Fruit fly (Drosophila melanogaster) whole organism, embryonic: ENCODE results near the gene CG9150.

Experiments
- CG11723 ChIP-seq: fragments of 200-800 bp; sonication (Bioruptor generic); optimal IDR thresholded peaks from 2 replicates; lab custom pipeline; 2017; ENCODE audit warnings: missing biosample characterization, mild to moderate bottlenecking, missing genetic modification characterization
- CG7987 ChIP-seq: fragments of 200-800 bp; sonication (Bioruptor generic); optimal IDR thresholded peaks from 2 replicates; lab custom pipeline; 2018; ENCODE audit warnings: missing biosample characterization, mild to moderate bottlenecking, missing genetic modification characterization, moderate library complexity
- H15 ChIP-seq: fragments of 200-800 bp; sonication (Bioruptor generic); IDR thresholded peaks from 3 replicates; pipeline ENCODE4 v1.3.6; 2022; ENCODE audit warnings: missing biosample characterization, missing genetic modification characterization
- HmgD ChIP-seq: fragments of 200-800 bp; sonication (Bioruptor generic); optimal IDR thresholded peaks from 3 replicates; lab custom pipeline; 2016; ENCODE audit warnings: missing biosample characterization, missing genetic modification characterization
- NC2β ChIP-seq: fragments of 200-800 bp; sonication (Bioruptor generic); optimal IDR thresholded peaks from 2 replicates; lab custom pipeline; 2016; ENCODE audit warnings: missing biosample characterization, missing genetic modification characterization
- PHDP ChIP-seq: fragments of 200-800 bp; sonication (Bioruptor generic); optimal IDR thresholded peaks from 3 replicates; lab custom pipeline; 2018; ENCODE audit warnings: missing biosample characterization, mild to moderate bottlenecking, missing genetic modification characterization, moderate library complexity
- chn ChIP-seq: fragments of 200-800 bp; sonication (Bioruptor generic); optimal IDR thresholded peaks from 2 replicates; lab custom pipeline; 2016; ENCODE audit warnings: missing biosample characterization, missing genetic modification characterization
- ranshi ChIP-seq: fragments of 200-800 bp; sonication (Bioruptor generic); IDR thresholded peaks from 2 replicates; pipeline ENCODE4 v1.3.6; 2022; ENCODE audit warnings: missing biosample characterization, missing genetic modification characterization
- zen2 ChIP-seq: fragments of 200-800 bp; sonication (Bioruptor generic); IDR thresholded peaks from 3 replicates; pipeline ENCODE4 v1.3.6; 2022; ENCODE audit warnings: missing biosample characterization, missing genetic modification characterization; ENCODE audit not compliant: partially characterized antibody

dm6 chr2L:6084694-6085093 is 16.3 kb upstream of the CG9150 start:
- TF ChIP-seq HmgD (GFP tag; lab: Kevin White, UChicago) (no peak), zen2 (GFP tag; lab: Robert Waterston, UW) (no peak), CG11723 (GFP tag; lab: Kevin White, UChicago) (no peak), CG7987 (GFP tag; lab: Kevin White, UChicago) (no peak), NC2β (GFP tag; lab: Kevin White, UChicago) (no peak), H15 (no peak), PHDP (tag; lab: Kevin White, UChicago) (no peak), ranshi (GFP tag; lab: Robert Waterston, UW) (no peak), chn (no peak)
